Fruit fly (Drosophila melanogaster) whole organism, embryonic: ENCODE results near the gene arx.

Experiments used
- Aef1 ChIP-seq: fragments of 200-800 bp; sonication (Bioruptor generic); IDR thresholded peaks from 3 replicates; pipeline ENCODE4 v1.3.6; 2022; ENCODE audit warnings: missing biosample characterization, missing genetic modification characterization
- C15 ChIP-seq: fragments of 200-800 bp; sonication (Bioruptor generic); IDR thresholded peaks from 3 replicates; pipeline ENCODE4 v1.3.6; 2022; ENCODE audit warnings: missing biosample characterization, missing genetic modification characterization
- CG10431 ChIP-seq: fragments of 200-800 bp; sonication (Bioruptor generic); optimal IDR thresholded peaks from 3 replicates; lab custom pipeline; 2018; ENCODE audit warnings: missing biosample characterization, mild to moderate bottlenecking, missing genetic modification characterization
- CG11085 ChIP-seq: fragments of 200-800 bp; sonication (Bioruptor generic); IDR thresholded peaks from 2 replicates; pipeline ENCODE4 v1.3.6; 2022; ENCODE audit warnings: missing biosample characterization, missing genetic modification characterization
- CG11456 ChIP-seq: fragments of 200-800 bp; sonication (Bioruptor generic); IDR thresholded peaks from 3 replicates; pipeline ENCODE4 v1.3.6; 2022; ENCODE audit warnings: missing biosample characterization, missing genetic modification characterization
- CG11504 ChIP-seq: fragments of 200-800 bp; sonication (Bioruptor generic); optimal IDR thresholded peaks from 3 replicates; lab custom pipeline; 2019; ENCODE audit warnings: missing biosample characterization, mild to moderate bottlenecking, missing genetic modification characterization, moderate library complexity
- CG11696 ChIP-seq: fragments of 200-800 bp; sonication (Bioruptor generic); IDR thresholded peaks from 2 replicates; pipeline ENCODE4 v1.3.6; 2022; ENCODE audit warnings: missing biosample characterization, missing genetic modification characterization
- CG12104 ChIP-seq: fragments of 200-800 bp; sonication (Bioruptor generic); optimal IDR thresholded peaks from 3 replicates; lab custom pipeline; 2016; ENCODE audit warnings: missing biosample characterization, missing genetic modification characterization
- CG12744 ChIP-seq: fragments of 200-800 bp; sonication (Bioruptor generic); optimal IDR thresholded peaks from 2 replicates; lab custom pipeline; 2016; ENCODE audit warnings: missing biosample characterization, missing genetic modification characterization
- CG18619 ChIP-seq: fragments of 200-800 bp; sonication (Bioruptor generic); optimal IDR thresholded peaks from 3 replicates; lab custom pipeline; 2017; ENCODE audit warnings: missing biosample characterization, mild to moderate bottlenecking, missing genetic modification characterization
- CG3726 ChIP-seq: fragments of 200-800 bp; sonication (Bioruptor generic); IDR thresholded peaks from 3 replicates; pipeline ENCODE4, ENCODE4 v1.3.6; 2022; ENCODE audit warnings: missing biosample characterization, missing genetic modification characterization
- CG4820 ChIP-seq: fragments of 200-800 bp; sonication (Bioruptor generic); optimal IDR thresholded peaks from 3 replicates; lab custom pipeline; 2016; ENCODE audit warnings: missing biosample characterization, missing genetic modification characterization
- CG5245 ChIP-seq: fragments of 200-800 bp; sonication (Bioruptor generic); optimal IDR thresholded peaks from 3 replicates; lab custom pipeline; 2016; ENCODE audit warnings: missing biosample characterization, missing genetic modification characterization
- CG7357 ChIP-seq: fragments of 200-800 bp; sonication (Bioruptor generic); IDR thresholded peaks from 3 replicates; pipeline ENCODE4 v1.3.6; 2022; ENCODE audit warnings: missing biosample characterization, missing genetic modification characterization
- CG7556 ChIP-seq: fragments of 200-800 bp; sonication (Bioruptor generic); optimal IDR thresholded peaks from 2 replicates; lab custom pipeline; 2017; ENCODE audit warnings: missing biosample characterization, mild to moderate bottlenecking, missing genetic modification characterization
- CG7745 ChIP-seq: fragments of 200-800 bp; sonication (Bioruptor generic); optimal IDR thresholded peaks from 2 replicates; lab custom pipeline; 2018; ENCODE audit warnings: missing biosample characterization, mild to moderate bottlenecking, missing genetic modification characterization, moderate library complexity
- CG7839 ChIP-seq: fragments of 200-800 bp; sonication (Bioruptor generic); optimal IDR thresholded peaks from 3 replicates; lab custom pipeline; 2018; ENCODE audit warnings: missing biosample characterization, mild to moderate bottlenecking, missing genetic modification characterization, moderate library complexity
- CG8281 ChIP-seq: fragments of 200-800 bp; sonication (Bioruptor generic); optimal IDR thresholded peaks from 2 replicates; lab custom pipeline; 2018; ENCODE audit warnings: missing biosample characterization, mild to moderate bottlenecking, missing genetic modification characterization, moderate library complexity
- CG8290 ChIP-seq, 3 experiments: fragments of 200-800 bp; sonication (Bioruptor generic); optimal IDR thresholded peaks; 2 replicates each; lab custom pipeline; 2016 to 2019; ENCODE audit warnings: missing biosample characterization in 3 of 3, missing genetic modification characterization in 3 of 3, mild to moderate bottlenecking in 2 of 3, moderate library complexity in 1 of 3
- CG8924 ChIP-seq: fragments of 200-800 bp; optimal IDR thresholded peaks from 3 replicates; lab custom pipeline; 2019; ENCODE audit warnings: missing biosample characterization, mild to moderate bottlenecking, missing genetic modification characterization, moderate library complexity
- CG9437 ChIP-seq: fragments of 200-800 bp; sonication (Bioruptor generic); optimal IDR thresholded peaks from 2 replicates; lab custom pipeline; 2018; ENCODE audit warnings: missing biosample characterization, mild to moderate bottlenecking, missing genetic modification characterization
- CoRest ChIP-seq: fragments of 200-800 bp; sonication (Bioruptor generic); optimal IDR thresholded peaks from 3 replicates; lab custom pipeline; 2018; ENCODE audit warnings: missing biosample characterization, mild to moderate bottlenecking, missing genetic modification characterization, moderate library complexity
- D19A ChIP-seq: fragments of 200-800 bp; optimal IDR thresholded peaks from 3 replicates; lab custom pipeline; 2019; ENCODE audit warnings: missing biosample characterization, mild to moderate bottlenecking, missing genetic modification characterization, moderate library complexity
- Dll ChIP-seq: fragments of 200-800 bp; sonication (Bioruptor generic); IDR thresholded peaks from 4 replicates; pipeline ENCODE4 v1.3.6; 2022; ENCODE audit warnings: missing biosample characterization, missing genetic modification characterization; ENCODE audit not compliant: partially characterized antibody
- MESR4 ChIP-seq: fragments of 200-800 bp; sonication (Bioruptor generic); optimal IDR thresholded peaks from 2 replicates; lab custom pipeline; 2018; ENCODE audit warnings: missing biosample characterization, mild to moderate bottlenecking, missing genetic modification characterization, moderate library complexity
- MTF-1 ChIP-seq: fragments of 200-800 bp; sonication (Bioruptor generic); optimal IDR thresholded peaks from 2 replicates; lab custom pipeline; 2018; ENCODE audit warnings: missing biosample characterization, mild to moderate bottlenecking, missing genetic modification characterization, borderline replicate concordance
- Nf-YC ChIP-seq: fragments of 200-800 bp; optimal IDR thresholded peaks from 3 replicates; lab custom pipeline; 2019; ENCODE audit warnings: missing biosample characterization, mild to moderate bottlenecking, missing genetic modification characterization, moderate library complexity
- Rfx ChIP-seq: fragments of 200-800 bp; sonication (Bioruptor generic); IDR thresholded peaks from 2 replicates; pipeline ENCODE4 v1.3.6; 2022; ENCODE audit warnings: missing biosample characterization, missing genetic modification characterization
- Rx ChIP-seq: fragments of 200-800 bp; sonication (Bioruptor generic); IDR thresholded peaks from 2 replicates; pipeline ENCODE4 v1.3.6; 2022; ENCODE audit warnings: missing biosample characterization, missing genetic modification characterization
- Ssrp ChIP-seq: fragments of 200-800 bp; sonication (Bioruptor generic); optimal IDR thresholded peaks from 2 replicates; lab custom pipeline; 2018; ENCODE audit warnings: missing biosample characterization, mild to moderate bottlenecking, missing genetic modification characterization, moderate library complexity
- bigmax ChIP-seq: fragments of 200-800 bp; sonication (Bioruptor generic); optimal IDR thresholded peaks from 2 replicates; lab custom pipeline; 2018; ENCODE audit warnings: missing biosample characterization, mild to moderate bottlenecking, missing genetic modification characterization
- chinmo ChIP-seq: fragments of 200-800 bp; sonication (Bioruptor generic); IDR thresholded peaks from 4 replicates; pipeline ENCODE4 v1.3.6; 2022; ENCODE audit warnings: missing biosample characterization, missing genetic modification characterization; ENCODE audit not compliant: partially characterized antibody
- dm ChIP-seq: fragments of 200-800 bp; sonication (Bioruptor generic); optimal IDR thresholded peaks from 3 replicates; lab custom pipeline; 2016; ENCODE audit warnings: missing biosample characterization, missing genetic modification characterization
- en ChIP-seq: fragments of 200-800 bp; sonication (Bioruptor generic); optimal IDR thresholded peaks from 2 replicates; lab custom pipeline; 2016; ENCODE audit warnings: missing biosample characterization, missing genetic modification characterization
- gce ChIP-seq: fragments of 200-800 bp; sonication (Bioruptor generic); IDR thresholded peaks from 3 replicates; pipeline ENCODE4 v1.3.6; 2022; ENCODE audit warnings: missing biosample characterization, missing genetic modification characterization
- gt ChIP-seq: fragments of 200-800 bp; sonication (Bioruptor generic); IDR thresholded peaks from 2 replicates; pipeline ENCODE4 v1.3.6; 2022; ENCODE audit warnings: missing biosample characterization, missing genetic modification characterization
- h ChIP-seq: fragments of >200 bp; optimal IDR thresholded peaks from 2 replicates; lab custom pipeline; 2017
- lbe ChIP-seq: fragments of 200-800 bp; sonication (Bioruptor generic); optimal IDR thresholded peaks from 2 replicates; lab custom pipeline; 2016; ENCODE audit warnings: missing biosample characterization, mild to moderate bottlenecking, missing genetic modification characterization
- row ChIP-seq: fragments of 200-800 bp; sonication (Bioruptor generic); IDR thresholded peaks from 3 replicates; pipeline ENCODE4 v1.3.6; 2022; ENCODE audit warnings: missing biosample characterization, missing genetic modification characterization
- sens ChIP-seq: fragments of 200-800 bp; sonication (Bioruptor generic); peaks from one replicate; lab custom pipeline; 2016; ENCODE audit warnings: missing biosample characterization, missing genetic modification characterization
- sens-2 ChIP-seq: fragments of 200-800 bp; sonication (Bioruptor generic); IDR thresholded peaks from 2 replicates; pipeline ENCODE4 v1.3.6; 2022; ENCODE audit warnings: missing biosample characterization, missing genetic modification characterization
- sim ChIP-seq: fragments of 200-800 bp; sonication (Bioruptor generic); IDR thresholded peaks from 2 replicates; pipeline ENCODE4 v1.3.6; 2022; ENCODE audit warnings: missing biosample characterization, missing genetic modification characterization
- sima ChIP-seq: fragments of 200-800 bp; sonication (Bioruptor generic); optimal IDR thresholded peaks from 2 replicates; lab custom pipeline; 2016; ENCODE audit warnings: missing biosample characterization, missing genetic modification characterization
- slbo ChIP-seq: fragments of 200-800 bp; sonication (Bioruptor generic); IDR thresholded peaks from 2 replicates; pipeline ENCODE4 v1.3.6; 2022; ENCODE audit warnings: missing biosample characterization, missing genetic modification characterization
- sna ChIP-seq: fragments of 200-800 bp; sonication (Bioruptor generic); IDR thresholded peaks from 2 replicates; pipeline ENCODE4 v1.3.6; 2022; ENCODE audit warnings: missing biosample characterization, missing genetic modification characterization; ENCODE audit not compliant: partially characterized antibody
- stc ChIP-seq: fragments of 200-800 bp; sonication (Bioruptor generic); IDR thresholded peaks from 2 replicates; pipeline ENCODE4 v1.3.6; 2022; ENCODE audit warnings: missing biosample characterization, missing genetic modification characterization
- tna ChIP-seq: fragments of 200-800 bp; sonication (Bioruptor generic); IDR thresholded peaks from 2 replicates; pipeline ENCODE4 v1.3.6; 2022; ENCODE audit warnings: missing biosample characterization, missing genetic modification characterization; ENCODE audit not compliant: partially characterized antibody
- twi ChIP-seq: fragments of 200-800 bp; optimal IDR thresholded peaks from 2 replicates; lab custom pipeline; 2019; ENCODE audit warnings: missing biosample characterization, mild to moderate bottlenecking, missing genetic modification characterization, moderate library complexity
- vnd ChIP-seq: fragments of 200-800 bp; sonication (Bioruptor generic); IDR thresholded peaks from 3 replicates; pipeline ENCODE4 v1.3.6; 2022; ENCODE audit warnings: missing biosample characterization, missing genetic modification characterization; ENCODE audit not compliant: partially characterized antibody
- wdn ChIP-seq: fragments of 200-800 bp; sonication (Bioruptor generic); IDR thresholded peaks from 2 replicates; pipeline ENCODE4 v1.3.6; 2022; ENCODE audit warnings: missing biosample characterization, missing genetic modification characterization
- wek ChIP-seq: fragments of 200-800 bp; sonication (Bioruptor generic); optimal IDR thresholded peaks from 3 replicates; lab custom pipeline; 2018; ENCODE audit warnings: missing biosample characterization, mild to moderate bottlenecking, missing genetic modification characterization, moderate library complexity
- zf30C ChIP-seq: fragments of 200-800 bp; sonication (Bioruptor generic); optimal IDR thresholded peaks from 3 replicates; lab custom pipeline; 2018; ENCODE audit warnings: missing biosample characterization, mild to moderate bottlenecking, missing genetic modification characterization

Gene arx

DNA sequence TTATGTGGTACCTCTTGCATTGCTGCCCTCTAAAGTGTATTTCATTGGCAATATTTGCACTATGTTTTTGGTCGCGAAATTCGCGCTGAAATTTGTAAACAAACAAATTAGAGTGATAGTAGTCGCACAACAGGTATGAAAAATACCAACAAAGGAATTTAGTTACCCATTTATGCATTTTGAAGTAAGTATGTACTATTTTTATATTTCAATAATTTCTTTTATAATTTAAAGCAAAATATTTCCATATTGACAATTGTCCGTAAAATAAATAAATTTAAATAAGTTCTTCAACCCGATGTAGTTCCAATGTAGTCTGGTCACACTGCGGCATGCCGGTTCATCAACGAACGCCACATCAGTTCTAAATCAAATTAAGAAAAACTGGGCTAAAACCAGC lies 28.9 kb downstream of the arx start, which contains the start of the genes Rad9 and Uggt (continued):
- TF ChIP-seq sens-2 (GFP tag; lab: Robert Waterston, UW) = no peak
- no peak for TF ChIP-seq CG11504
- no peak for TF ChIP-seq CG8281
- no peak for TF ChIP-seq CG18619 (GFP tag; lab: Kevin White, UChicago)
- TF ChIP-seq Ssrp (tag; lab: Kevin White, UChicago) = no peak
- TF ChIP-seq MESR4 (GFP tag; lab: Kevin White, UChicago) = peak; percentile 28
- no peak for TF ChIP-seq stc
- TF ChIP-seq CG12744 (GFP tag; lab: Kevin White, UChicago) = no peak
- TF ChIP-seq CG10431 (GFP tag; lab: Kevin White, UChicago) = no peak
- no peak for TF ChIP-seq gce (GFP tag; lab: Robert Waterston, UW)
- TF ChIP-seq sim (GFP tag; lab: Robert Waterston, UW) = no peak
- peak; percentile 63 for TF ChIP-seq sens (GFP tag; lab: Kevin White, UChicago)
- TF ChIP-seq wdn (GFP tag; lab: Robert Waterston, UW) = no peak
- no peak for TF ChIP-seq dm
- peak; percentile 56; the same call in 1 of the 2 replicates for TF ChIP-seq sna (GFP tag; lab: Robert Waterston, UW)
- TF ChIP-seq h = no peak
- TF ChIP-seq tna (GFP tag; lab: Robert Waterston, UW) = no peak
- no peak for TF ChIP-seq CG8290 (GFP tag; optimal IDR thresholded peaks at IDR 0.05; lab: Kevin White, UChicago)
- no peak for TF ChIP-seq CG8290 (tag; optimal IDR thresholded peaks at IDR 0.05; lab: Kevin White, UChicago)
- TF ChIP-seq CG11456 (GFP tag; lab: Robert Waterston, UW) = no peak
- peak; percentile 17 for TF ChIP-seq CG8924
- TF ChIP-seq CoRest (tag; lab: Kevin White, UChicago) = no peak
- TF ChIP-seq bigmax (GFP tag; lab: Kevin White, UChicago) = no peak
- TF ChIP-seq C15 (GFP tag; lab: Robert Waterston, UW) = no peak
- TF ChIP-seq wek = no peak
- TF ChIP-seq vnd (GFP tag; lab: Robert Waterston, UW) = no peak
- no peak for TF ChIP-seq Nf-YC (tag; lab: Kevin White, UChicago)
- peak; percentile 57 for TF ChIP-seq row
- no peak for TF ChIP-seq MTF-1 (GFP tag; lab: Kevin White, UChicago)
- 0 out of 2 replicates have a peak, but pooled peaks have one; percentile 16 for TF ChIP-seq Rfx (GFP tag; lab: Robert Waterston, UW)
- TF ChIP-seq en (GFP tag; lab: Kevin White, UChicago) = no peak
- TF ChIP-seq CG11085 = no peak
- TF ChIP-seq CG9437 (GFP tag; lab: Kevin White, UChicago) = peak; percentile 31
- TF ChIP-seq CG7357 (GFP tag; lab: Robert Waterston, UW) = no peak
- no peak for TF ChIP-seq CG7745
- TF ChIP-seq chinmo (GFP tag; lab: Robert Waterston, UW) = no peak
- TF ChIP-seq sima = no peak
- TF ChIP-seq Aef1 (GFP tag; lab: Robert Waterston, UW) = no peak
- no peak for TF ChIP-seq twi (tag; lab: Kevin White, UChicago)
- TF ChIP-seq CG12104 (GFP tag; lab: Kevin White, UChicago) = no peak
- TF ChIP-seq CG7839 (tag; lab: Kevin White, UChicago) = no peak
- no peak for TF ChIP-seq CG3726 (GFP tag; lab: Robert Waterston, UW)
- no peak for TF ChIP-seq CG7556 (GFP tag; lab: Kevin White, UChicago)
- no peak; the same call in 1 of the 2 replicates for TF ChIP-seq slbo
- no peak for TF ChIP-seq gt (GFP tag; lab: Robert Waterston, UW)
- TF ChIP-seq Rx (GFP tag; lab: Robert Waterston, UW) = no peak
- TF ChIP-seq CG4820 (GFP tag; lab: Kevin White, UChicago) = no peak
- TF ChIP-seq Dll = peak; percentile 59; the same call in 3 of the 4 replicates
- no peak for TF ChIP-seq CG11696 (GFP tag; lab: Robert Waterston, UW)
- no peak for TF ChIP-seq lbe (GFP tag; lab: Kevin White, UChicago)
- no peak for TF ChIP-seq zf30C (GFP tag; lab: Kevin White, UChicago)
- TF ChIP-seq CG5245 = no peak
- TF ChIP-seq D19A = peak; percentile 9
